Fruit fly (Drosophila melanogaster) whole organism, embryonic: ENCODE data around the gene CG43055.

ENCODE experiments used
- Adf1 ChIP-seq: fragments of 200-800 bp; sonication (Bioruptor generic); IDR thresholded peaks from 2 replicates; pipeline ENCODE4 v1.3.6; 2022; ENCODE audit warnings: missing biosample characterization, missing genetic modification characterization
- CG10209 ChIP-seq: fragments of 200-800 bp; sonication (Bioruptor generic); optimal IDR thresholded peaks from 3 replicates; lab custom pipeline; 2017; ENCODE audit warnings: missing biosample characterization, mild to moderate bottlenecking, missing genetic modification characterization, missing genetic modification reagents
- CG10274 ChIP-seq: fragments of 200-800 bp; sonication (Bioruptor generic); optimal IDR thresholded peaks from 3 replicates; lab custom pipeline; 2017; ENCODE audit warnings: missing biosample characterization, mild to moderate bottlenecking, missing genetic modification characterization
- CG10462 ChIP-seq: fragments of 200-800 bp; sonication (Bioruptor generic); optimal IDR thresholded peaks from 2 replicates; lab custom pipeline; 2016; ENCODE audit warnings: missing biosample characterization, missing genetic modification characterization
- CG10979 ChIP-seq: fragments of 200-800 bp; sonication (Bioruptor generic); optimal IDR thresholded peaks from 2 replicates; lab custom pipeline; 2018; ENCODE audit warnings: missing biosample characterization, mild to moderate bottlenecking, missing genetic modification characterization, moderate library complexity
- CG11093 ChIP-seq: fragments of 200-800 bp; sonication (Bioruptor generic); IDR thresholded peaks from 3 replicates; pipeline ENCODE4 v1.3.6; 2022; ENCODE audit warnings: missing biosample characterization, missing genetic modification characterization
- CG11456 ChIP-seq: fragments of 200-800 bp; sonication (Bioruptor generic); IDR thresholded peaks from 3 replicates; pipeline ENCODE4 v1.3.6; 2022; ENCODE audit warnings: missing biosample characterization, missing genetic modification characterization
- CG12155 ChIP-seq: fragments of 200-800 bp; sonication (Bioruptor generic); optimal IDR thresholded peaks from 3 replicates; lab custom pipeline; 2016; ENCODE audit warnings: missing biosample characterization, missing genetic modification characterization
- CG12769 ChIP-seq: fragments of 200-800 bp; sonication (Bioruptor generic); optimal IDR thresholded peaks from 2 replicates; lab custom pipeline; 2019; ENCODE audit warnings: missing biosample characterization, mild to moderate bottlenecking, missing genetic modification characterization, moderate library complexity
- CG13287 ChIP-seq: fragments of 200-800 bp; sonication (Bioruptor generic); IDR thresholded peaks from 2 replicates; pipeline ENCODE4 v1.3.6; 2022; ENCODE audit warnings: missing biosample characterization, missing genetic modification characterization; ENCODE audit not compliant: partially characterized antibody
- CG15479 ChIP-seq: fragments of 200-800 bp; sonication (Bioruptor generic); optimal IDR thresholded peaks from 3 replicates; lab custom pipeline; 2019; ENCODE audit warnings: missing biosample characterization, mild to moderate bottlenecking, missing genetic modification characterization, moderate library complexity
- CG17612 ChIP-seq: fragments of 200-800 bp; sonication (Bioruptor generic); IDR thresholded peaks from 2 replicates; pipeline ENCODE4 v1.3.6; 2022; ENCODE audit warnings: missing biosample characterization, missing genetic modification characterization
- CG2875 ChIP-seq: fragments of 200-800 bp; sonication (Bioruptor generic); optimal IDR thresholded peaks from 2 replicates; lab custom pipeline; 2017; ENCODE audit warnings: missing biosample characterization, mild to moderate bottlenecking, missing genetic modification characterization, missing genetic modification reagents
- CG5245 ChIP-seq: fragments of 200-800 bp; sonication (Bioruptor generic); optimal IDR thresholded peaks from 3 replicates; lab custom pipeline; 2016; ENCODE audit warnings: missing biosample characterization, missing genetic modification characterization
- E2f2 ChIP-seq: fragments of 200-800 bp; sonication (Bioruptor generic); IDR thresholded peaks from 2 replicates; pipeline ENCODE4 v1.3.6; 2022; ENCODE audit warnings: missing biosample characterization, missing genetic modification characterization
- Ets97D ChIP-seq: fragments of 200-800 bp; sonication (Bioruptor generic); optimal IDR thresholded peaks from 3 replicates; lab custom pipeline; 2016; ENCODE audit warnings: missing biosample characterization, missing genetic modification characterization
- Hr78 ChIP-seq, 2 experiments: fragments of 200-800 bp in 1 of 2; fragments of >200 bp in 1 of 2; sonication (Bioruptor generic) in 1 of 2; optimal IDR thresholded peaks; 2 replicates each; lab custom pipeline; 2017 to 2019; ENCODE audit warnings: missing biosample characterization in 2 of 2, missing genetic modification characterization in 2 of 2, mild to moderate bottlenecking in 1 of 2, moderate library complexity in 1 of 2
- Med ChIP-seq: fragments of 200-800 bp; sonication (Bioruptor generic); peaks from one replicate; lab custom pipeline; 2016; ENCODE audit warnings: missing biosample characterization, missing genetic modification characterization, mild to moderate bottlenecking, inconsistent platforms, moderate library complexity
- NC2β ChIP-seq: fragments of 200-800 bp; sonication (Bioruptor generic); optimal IDR thresholded peaks from 2 replicates; lab custom pipeline; 2016; ENCODE audit warnings: missing biosample characterization, missing genetic modification characterization
- Neu2 ChIP-seq: fragments of 200-800 bp; sonication (Bioruptor generic); optimal IDR thresholded peaks from 3 replicates; lab custom pipeline; 2016; ENCODE audit warnings: missing biosample characterization, missing genetic modification characterization, borderline replicate concordance
- Spps ChIP-seq: fragments of 200-800 bp; sonication (Bioruptor generic); optimal IDR thresholded peaks from 2 replicates; lab custom pipeline; 2018; ENCODE audit warnings: missing biosample characterization, mild to moderate bottlenecking, missing genetic modification characterization
- ab ChIP-seq: fragments of 200-800 bp; sonication (Bioruptor generic); optimal IDR thresholded peaks from 2 replicates; lab custom pipeline; 2016; ENCODE audit warnings: missing biosample characterization, missing genetic modification characterization
- ac ChIP-seq: fragments of 200-800 bp; sonication (Bioruptor generic); optimal IDR thresholded peaks from 3 replicates; lab custom pipeline; 2017; ENCODE audit warnings: missing biosample characterization, mild to moderate bottlenecking, missing genetic modification characterization
- ash1 ChIP-seq: fragments of 200-800 bp; sonication (Bioruptor generic); optimal IDR thresholded peaks from 2 replicates; lab custom pipeline; 2018; ENCODE audit warnings: missing biosample characterization, mild to moderate bottlenecking, missing genetic modification characterization
- cad ChIP-seq: fragments of >200 bp; optimal IDR thresholded peaks from 2 replicates; lab custom pipeline; 2017; ENCODE audit warnings: missing biosample characterization, missing genetic modification characterization
- cas ChIP-seq: fragments of 200-800 bp; sonication (Bioruptor generic); IDR thresholded peaks from 2 replicates; pipeline ENCODE4 v1.3.6; 2022; ENCODE audit warnings: missing biosample characterization, missing genetic modification characterization
- chinmo ChIP-seq: fragments of 200-800 bp; sonication (Bioruptor generic); IDR thresholded peaks from 4 replicates; pipeline ENCODE4 v1.3.6; 2022; ENCODE audit warnings: missing biosample characterization, missing genetic modification characterization; ENCODE audit not compliant: partially characterized antibody
- corto ChIP-seq: fragments of 200-800 bp; sonication (Bioruptor generic); optimal IDR thresholded peaks from 2 replicates; lab custom pipeline; 2016; ENCODE audit warnings: missing biosample characterization, mild to moderate bottlenecking, missing genetic modification characterization, moderate library complexity
- croc ChIP-seq: fragments of 200-800 bp; sonication (Bioruptor generic); conservative IDR thresholded peaks from 3 replicates; pipeline ENCODE4 v1.3.6; 2022; ENCODE audit warnings: missing biosample characterization, missing genetic modification characterization
- dan ChIP-seq: fragments of 200-800 bp; sonication (Bioruptor generic); IDR thresholded peaks from 2 replicates; pipeline ENCODE4 v1.3.6; 2022; ENCODE audit warnings: missing biosample characterization, missing genetic modification characterization
- hb ChIP-seq: fragments of 200-800 bp; sonication (Bioruptor generic); IDR thresholded peaks from 3 replicates; pipeline ENCODE4 v1.3.6; 2022; ENCODE audit warnings: missing biosample characterization, missing genetic modification characterization; ENCODE audit not compliant: partially characterized antibody
- klu ChIP-seq: fragments of 200-800 bp; sonication (Bioruptor generic); IDR thresholded peaks from 2 replicates; pipeline ENCODE4 v1.3.6; 2022; ENCODE audit warnings: missing biosample characterization, missing genetic modification characterization
- kni ChIP-seq: fragments of 200-800 bp; sonication (Bioruptor generic); optimal IDR thresholded peaks from 3 replicates; lab custom pipeline; 2017; ENCODE audit warnings: mild to moderate bottlenecking, missing biosample characterization, missing genetic modification reagents, missing genetic modification characterization
- pnt ChIP-seq: fragments of 200-800 bp; sonication (Bioruptor generic); optimal IDR thresholded peaks from 3 replicates; lab custom pipeline; 2016; ENCODE audit warnings: missing biosample characterization, missing genetic modification characterization
- repo ChIP-seq: fragments of 200-800 bp; sonication (Bioruptor generic); optimal IDR thresholded peaks from 2 replicates; lab custom pipeline; 2016; ENCODE audit warnings: missing biosample characterization, missing genetic modification characterization
- sens ChIP-seq: fragments of 200-800 bp; sonication (Bioruptor generic); peaks from one replicate; lab custom pipeline; 2016; ENCODE audit warnings: missing biosample characterization, missing genetic modification characterization
- stwl ChIP-seq: fragments of 200-800 bp; sonication (Bioruptor generic); optimal IDR thresholded peaks from 3 replicates; lab custom pipeline; 2018; ENCODE audit warnings: missing biosample characterization, mild to moderate bottlenecking, missing genetic modification characterization, moderate library complexity
- tll ChIP-seq, 2 experiments: fragments of 200-800 bp in 1 of 2; fragments of >200 bp in 1 of 2; sonication (Bioruptor generic) in 1 of 2; optimal IDR thresholded peaks; 2 replicates each; lab custom pipeline; 2017 to 2019; ENCODE audit warnings: missing biosample characterization in 2 of 2, missing genetic modification characterization in 2 of 2, mild to moderate bottlenecking in 1 of 2, moderate library complexity in 1 of 2
- twi ChIP-seq: fragments of 200-800 bp; optimal IDR thresholded peaks from 2 replicates; lab custom pipeline; 2019; ENCODE audit warnings: missing biosample characterization, mild to moderate bottlenecking, missing genetic modification characterization, moderate library complexity
- vvl ChIP-seq: fragments of 200-800 bp; sonication (Bioruptor generic); IDR thresholded peaks from 2 replicates; pipeline ENCODE4 v1.3.6; 2022; ENCODE audit warnings: missing biosample characterization, missing genetic modification characterization
- zen ChIP-seq: fragments of 200-800 bp; sonication (Bioruptor generic); optimal IDR thresholded peaks from 3 replicates; lab custom pipeline; 2018; ENCODE audit warnings: missing biosample characterization, mild to moderate bottlenecking, missing genetic modification characterization, moderate library complexity
- zfh1 ChIP-seq: fragments of 200-800 bp; sonication (Bioruptor generic); IDR thresholded peaks from 3 replicates; pipeline ENCODE4 v1.3.6; 2022; ENCODE audit warnings: missing biosample characterization, missing genetic modification characterization
- zfh2 ChIP-seq: fragments of 200-800 bp; sonication (Bioruptor generic); optimal IDR thresholded peaks from 2 replicates; lab custom pipeline; 2016; ENCODE audit warnings: missing biosample characterization, missing genetic modification characterization

CG43055 gene

dm6 chr2L:4364914-4365313 is 46.0 kb upstream of the CG43055 start (continued):
- TF ChIP-seq CG12155 (GFP tag; lab: Kevin White, UChicago) (no peak), CG10979 (tag; lab: Kevin White, UChicago) (peak; percentile 14)
- TF ChIP-seq, all 482 proteins: peak for 36

- TF ChIP-seq Neu2 (GFP tag; lab: Kevin White, UChicago) (no peak), chinmo (GFP tag; lab: Robert Waterston, UW) (0 out of 4 replicates have a peak, but pooled peaks have one; percentile 59), kni (GFP tag; lab: Kevin White, UChicago) (peak; percentile 88), sens (GFP tag; lab: Kevin White, UChicago) (peak; percentile 73), vvl (GFP tag; lab: Robert Waterston, UW) (peak; percentile 52; the same call in 1 of the 2 replicates), Hr78 (GFP tag; optimal IDR thresholded peaks at IDR 0.05; lab: Kevin White, UChicago) (peak in 1 of 2 experiments; percentile 57), CG17612 (GFP tag; lab: Robert Waterston, UW) (0 out of 2 replicates have a peak, but pooled peaks have one; percentile 29), Med (GFP tag; lab: Kevin White, UChicago) (peak; percentile 2), NC2β (no peak), ab (GFP tag; lab: Kevin White, UChicago) (no peak)
Measured at dm6 chr2L:4365792-4366326, 45.1 kb upstream of the CG43055 start.

DNA sequence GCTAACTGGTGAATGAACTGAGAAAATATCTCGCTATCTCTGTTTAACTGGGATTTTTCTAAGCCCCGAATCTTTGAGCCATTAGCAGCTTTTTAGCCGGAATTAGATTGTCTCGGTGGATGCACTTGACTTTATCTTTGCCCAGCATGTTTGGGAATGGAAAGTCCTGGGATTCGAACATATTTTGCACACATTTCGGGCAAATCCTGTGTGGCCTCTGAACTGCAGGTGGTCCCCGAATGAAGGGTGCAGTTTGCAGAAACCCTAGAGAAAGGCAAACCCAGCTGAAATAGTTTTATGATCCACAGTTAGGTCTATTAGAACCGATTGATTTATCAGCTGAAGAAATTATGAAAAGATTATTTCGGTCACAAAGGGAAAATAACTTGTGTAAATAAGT is 44.3 kb upstream of the CG43055 start:
- TF ChIP-seq repo (no peak), twi (peak; percentile 88), cad (GFP tag; lab: Kevin White, UChicago) (peak; percentile 68), ash1 (GFP tag; lab: Kevin White, UChicago) (no peak), CG15479 (peak; percentile 95), klu (GFP tag; lab: Robert Waterston, UW) (no peak), E2f2 (GFP tag; lab: Robert Waterston, UW) (no peak), CG11093 (GFP tag; lab: Robert Waterston, UW) (no peak), CG12769 (tag; lab: Kevin White, UChicago) (no peak), Spps (tag; lab: Kevin White, UChicago) (no peak), Adf1 (GFP tag; lab: Robert Waterston, UW) (no peak), tll (GFP tag; optimal IDR thresholded peaks at IDR 0.05; lab: Kevin White, UChicago) (peak in 1 of 2 experiments; percentile 86), zen (tag; lab: Kevin White, UChicago) (peak; percentile 88), CG10209 (GFP tag; lab: Kevin White, UChicago) (no peak), zfh2 (GFP tag; lab: Kevin White, UChicago) (no peak), corto (GFP tag; lab: Kevin White, UChicago) (no peak)

- no peak for TF ChIP-seq CG13287 (GFP tag; lab: Robert Waterston, UW)
- no peak for TF ChIP-seq Ets97D
- TF ChIP-seq stwl (tag; lab: Kevin White, UChicago) = no peak
- no peak for TF ChIP-seq cas (GFP tag; lab: Robert Waterston, UW)
- no peak for TF ChIP-seq zfh2 (GFP tag; lab: Kevin White, UChicago)
- TF ChIP-seq hb (GFP tag; lab: Robert Waterston, UW) = no peak
- peak in 1 of 2 experiments; percentile 89 for TF ChIP-seq tll (GFP tag; optimal IDR thresholded peaks at IDR 0.05; lab: Kevin White, UChicago)
- no peak for TF ChIP-seq CG5245 (GFP tag; lab: Kevin White, UChicago)
- TF ChIP-seq CG10274 = peak; percentile 5
- no peak for TF ChIP-seq CG10209 (GFP tag; lab: Kevin White, UChicago)
- no peak for TF ChIP-seq zfh1 (GFP tag; lab: Robert Waterston, UW)
- peak; percentile 1 for TF ChIP-seq ac (GFP tag; lab: Kevin White, UChicago)
- no peak for TF ChIP-seq CG10462 (GFP tag; lab: Kevin White, UChicago)
- no peak for TF ChIP-seq CG11456
- TF ChIP-seq pnt (GFP tag; lab: Kevin White, UChicago) = no peak
- TF ChIP-seq croc (GFP tag; lab: Robert Waterston, UW) = no peak
- peak in 1 of 2 experiments; percentile 29 for TF ChIP-seq Hr78 (GFP tag; optimal IDR thresholded peaks at IDR 0.05; lab: Kevin White, UChicago)
- TF ChIP-seq dan (GFP tag; lab: Robert Waterston, UW) = no peak
- no peak for TF ChIP-seq CG2875 (GFP tag; lab: Kevin White, UChicago)
Measured at dm6 chr2L:4368553-4369268, 42.2 kb upstream of the CG43055 start.
